Worm (Caenorhabditis elegans) whole organism, L3 larva: ENCODE data around the gene srz-11.

Experiments
- nhr-237 ChIP-seq: fragments of 150-350 bp; optimal IDR thresholded peaks from 2 replicates; lab custom pipeline; 2014; ENCODE audit warnings: missing biosample characterization, missing genetic modification characterization
- pha-4 ChIP-seq: fragments of 150-350 bp; optimal IDR thresholded peaks from 2 replicates; lab custom pipeline; 2014; ENCODE audit warnings: missing biosample characterization, missing genetic modification reagents, missing genetic modification characterization

DNA sequence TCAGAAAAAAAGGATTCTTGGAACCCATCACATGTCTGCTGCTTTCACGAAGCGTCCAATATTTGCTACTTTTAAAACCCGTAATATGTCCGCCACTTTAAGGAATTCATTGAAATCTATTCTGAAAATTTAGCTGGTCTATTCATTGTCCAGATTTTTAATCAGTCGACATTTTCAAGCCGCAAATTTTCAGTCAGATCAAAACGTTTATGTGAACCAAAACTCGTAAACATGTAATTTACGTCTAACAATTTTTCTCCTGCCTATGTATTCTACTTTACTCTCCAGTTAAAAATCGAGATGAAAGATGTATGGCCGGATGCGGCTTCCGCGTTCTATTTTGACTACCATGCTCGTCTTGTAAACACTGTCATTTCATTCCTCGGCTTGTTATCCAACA lies 35.1 kb downstream of the srz-11 start, which contains the start of gene srw-1:
- TF ChIP-seq pha-4 (tag; lab: Kevin White, UChicago) = no peak
- TF ChIP-seq nhr-237 (tag; lab: Kevin White, UChicago) = no peak
